Fruit fly (Drosophila melanogaster) whole organism, embryonic: Measurements from ENCODE around the gene CG32829.
A peak's percentile ranks its signal among the peaks of the same experiment; 100 is the strongest.

Experiments used
- Meics ChIP-seq: fragments of 200-800 bp; sonication (Bioruptor generic); optimal IDR thresholded peaks from 2 replicates; lab custom pipeline; 2017; ENCODE audit warnings: missing biosample characterization, mild to moderate bottlenecking, missing genetic modification characterization
- exex ChIP-seq: fragments of 200-800 bp; sonication (Bioruptor generic); optimal IDR thresholded peaks from 4 replicates; lab custom pipeline; 2018; ENCODE audit warnings: missing biosample characterization, mild to moderate bottlenecking, missing genetic modification characterization, moderate library complexity
- fu2 ChIP-seq: fragments of 200-800 bp; sonication (Bioruptor generic); optimal IDR thresholded peaks from 2 replicates; lab custom pipeline; 2016; ENCODE audit warnings: missing biosample characterization, missing genetic modification characterization
- lbe ChIP-seq: fragments of 200-800 bp; sonication (Bioruptor generic); optimal IDR thresholded peaks from 2 replicates; lab custom pipeline; 2016; ENCODE audit warnings: missing biosample characterization, mild to moderate bottlenecking, missing genetic modification characterization
- pan ChIP-seq, 4 experiments: fragments of >200 bp in 3 of 4; fragments of 200-800 bp in 1 of 4; sonication (Bioruptor generic) in 1 of 4; optimal IDR thresholded peaks in 3 of 4; IDR thresholded peaks in 1 of 4; 2 replicates each; pipeline versions ENCODE4 v1.3.6 to Lab custom; 2017 to 2022; ENCODE audit warnings: missing biosample characterization in 2 of 4, missing genetic modification characterization in 2 of 4, mixed read lengths in 1 of 4
- psq ChIP-seq: fragments of 200-800 bp; sonication (Bioruptor generic); optimal IDR thresholded peaks from 2 replicates; lab custom pipeline; 2017; ENCODE audit warnings: missing biosample characterization, missing genetic modification characterization
- slou ChIP-seq: fragments of 200-800 bp; sonication (Bioruptor generic); optimal IDR thresholded peaks from 3 replicates; lab custom pipeline; 2016; ENCODE audit warnings: missing biosample characterization, missing genetic modification characterization

DNA sequence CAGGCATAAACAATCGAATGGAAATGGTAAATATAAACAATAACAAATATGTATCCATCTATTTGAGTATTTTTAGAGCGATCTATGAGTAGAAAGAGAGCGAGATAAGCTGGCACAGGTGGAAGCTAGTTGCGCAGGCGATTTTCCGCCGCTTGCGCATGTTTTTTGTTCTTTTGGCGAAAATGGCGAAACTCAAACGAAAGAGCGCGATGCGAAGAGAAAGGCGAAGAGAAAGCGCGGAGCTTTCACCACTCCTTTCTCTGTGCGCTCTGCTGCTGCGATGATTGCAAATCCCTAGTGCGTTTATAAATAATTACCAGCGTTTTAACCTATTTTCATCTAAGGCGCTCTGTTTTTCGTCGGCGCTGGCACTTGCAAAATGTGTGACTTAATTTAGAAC, 25.5 kb upstream of the CG32829 start:
- no peak for TF ChIP-seq psq (GFP tag; lab: Kevin White, UChicago)
- no peak for TF ChIP-seq fu2 (GFP tag; lab: Kevin White, UChicago)
- TF ChIP-seq slou (GFP tag; lab: Kevin White, UChicago): no peak
- no peak for TF ChIP-seq pan (optimal IDR thresholded peaks at IDR 0.05; lab: Kevin White, UChicago)
- TF ChIP-seq pan (GFP tag; optimal IDR thresholded peaks at IDR 0.05 in 1 of 2, IDR thresholded peaks at IDR 0.05 in 1 of 2): peak in 1 of 2 experiments; percentile 19
- TF ChIP-seq lbe: no peak
- TF ChIP-seq exex: no peak
- no peak for TF ChIP-seq Meics (GFP tag; lab: Kevin White, UChicago)
